Fruit fly (Drosophila melanogaster): ENCODE measurements around the gene ppk20.

Gene ppk20

DNA sequence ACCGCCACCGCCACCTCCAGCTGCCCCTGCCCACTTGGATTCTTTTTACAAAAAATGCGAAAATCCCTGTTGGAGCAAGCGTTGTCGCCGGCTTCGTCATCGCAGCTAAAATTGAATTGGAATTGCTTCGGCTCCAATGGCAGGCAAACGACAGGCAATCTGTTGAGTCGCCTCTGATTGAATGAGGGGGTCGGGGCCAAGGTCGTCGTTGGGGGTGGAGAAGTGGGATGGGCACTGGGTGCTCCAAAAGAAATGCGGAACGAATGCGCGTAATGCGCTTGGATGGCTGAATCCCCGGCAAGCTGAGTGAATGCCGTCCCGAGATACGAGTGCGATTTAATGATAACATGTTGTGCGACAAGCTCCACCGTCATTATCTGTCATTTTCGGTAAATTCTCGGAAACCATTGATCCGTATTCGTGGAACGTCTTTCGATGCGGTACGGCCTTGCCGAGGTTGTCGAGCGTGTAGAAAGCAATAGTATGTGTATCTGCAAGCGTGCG lies 50.9 kb downstream of the ppk20 start:
- TF ChIP-seq Rel (GFP tag; optimal IDR thresholded peaks at IDR 0.05): no peak
- TF ChIP-seq Rel (tag; optimal IDR thresholded peaks at IDR 0.05): peak; percentile 66
- TF ChIP-seq dsf (GFP tag; optimal IDR thresholded peaks at IDR 0.05; ENCODE audit: borderline replicate concordance): no peak

DNA sequence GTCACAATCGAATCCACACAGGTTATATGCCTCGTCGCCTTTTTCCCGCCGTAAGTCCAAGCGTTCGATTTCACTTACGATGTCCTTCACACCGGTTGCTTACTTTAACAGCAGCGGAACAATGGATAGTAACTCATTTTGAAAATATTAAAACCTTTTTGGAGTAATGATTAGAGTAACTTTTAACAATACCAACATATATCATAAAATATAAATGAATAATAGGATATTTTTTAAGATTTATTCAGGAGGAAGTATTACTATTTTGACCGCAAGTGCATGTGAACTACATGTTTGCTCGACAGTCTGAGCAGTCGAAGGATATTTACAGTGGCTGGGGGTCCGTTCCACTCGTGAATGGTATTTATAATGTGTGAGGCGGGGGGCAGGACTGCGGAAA lies 51.5 kb downstream of the ppk20 start:
- TF ChIP-seq dsf (GFP tag; optimal IDR thresholded peaks at IDR 0.05; ENCODE audit: borderline replicate concordance) (no peak), Dfd (GFP tag; optimal IDR thresholded peaks at IDR 0.05) (no peak), psq (GFP tag; optimal IDR thresholded peaks at IDR 0.05) (no peak), pan (optimal IDR thresholded peaks at IDR 0.05) (no peak), foxo (GFP tag; optimal IDR thresholded peaks at IDR 0.05) (peak in 1 of 2 experiments; percentile 3), h (GFP tag; optimal IDR thresholded peaks at IDR 0.05) (peak; percentile 43), jim (GFP tag; optimal IDR thresholded peaks at IDR 0.05) (no peak), N (GFP tag; optimal IDR thresholded peaks at IDR 0.05) (no peak), CrebA (GFP tag; optimal IDR thresholded peaks at IDR 0.05; ENCODE audit: borderline replicate concordance) (no peak), fru (GFP tag; optimal IDR thresholded peaks at IDR 0.05) (peak; percentile 4), Mio (GFP tag; optimal IDR thresholded peaks at IDR 0.05) (no peak), Rel (GFP tag; optimal IDR thresholded peaks at IDR 0.05) (no peak), Rel (tag; optimal IDR thresholded peaks at IDR 0.05) (no peak), br (GFP tag; optimal IDR thresholded peaks at IDR 0.05) (no peak), dl (GFP tag; optimal IDR thresholded peaks at IDR 0.05; ENCODE audit: insufficient read depth in 1 of 2, partially characterized antibody in 2 of 2) (no peak), GATAd (GFP tag; optimal IDR thresholded peaks at IDR 0.05) (no peak), rgr (GFP tag; optimal IDR thresholded peaks at IDR 0.05) (peak; percentile 30), CG32264 (GFP tag; optimal IDR thresholded peaks at IDR 0.05) (no peak), usp (GFP tag; optimal IDR thresholded peaks at IDR 0.05) (no peak), HLH106 (tag; optimal IDR thresholded peaks at IDR 0.05) (peak; percentile 59), Myc (optimal IDR thresholded peaks at IDR 0.05) (no peak), Sp1 (GFP tag; optimal IDR thresholded peaks at IDR 0.05) (peak; percentile 15), Hnf4 (GFP tag; optimal IDR thresholded peaks at IDR 0.05) (no peak), OdsH (GFP tag; optimal IDR thresholded peaks at IDR 0.05) (peak; percentile 33), woc (GFP tag; optimal IDR thresholded peaks at IDR 0.05) (no peak), tai (GFP tag; optimal IDR thresholded peaks at IDR 0.05) (no peak)
